Worm (Caenorhabditis elegans): ENCODE data around the gene glb-6.

glb-6 gene

ce11 chrV:5527694-5528093 is 42.6 kb downstream of the glb-6 start:
- TF ChIP-seq unc-62 (GFP tag; optimal IDR thresholded peaks at IDR 0.05), result no peak

- no peak for TF ChIP-seq unc-62 (GFP tag; optimal IDR thresholded peaks at IDR 0.05)
These were observed 45.1 kb downstream of the glb-6 start for ce11 chrV:5525208-5525607.

ce11 chrV:5523260-5523659 is 47.1 kb downstream of the glb-6 start:
- no peak for TF ChIP-seq unc-62 (GFP tag; optimal IDR thresholded peaks at IDR 0.05)

- TF ChIP-seq unc-62 (GFP tag; optimal IDR thresholded peaks at IDR 0.05), result no peak
These were observed 48.5 kb downstream of the glb-6 start, which contains the start of gene hir-1 for ce11 chrV:5521735-5522241. TSS of gene hir-1 (plus strand) at chrV:5522139.
